Worm (Caenorhabditis elegans) whole organism, L4 larva: ENCODE measurements around the gene nhr-133.

ENCODE experiments used
- F10B5.3 ChIP-seq: sonication (generic microtip); optimal IDR thresholded peaks from 2 replicates; lab custom pipeline; 2016; ENCODE audit warnings: mild to moderate bottlenecking, missing genetic modification characterization, missing compliant biosample characterization
- F26F4.8 ChIP-seq: fragments of 200-800 bp; sonication (Bioruptor generic); conservative IDR thresholded peaks from 2 replicates; pipeline ENCODE4 v1.3.6; 2022; ENCODE audit warnings: missing genetic modification characterization, missing compliant biosample characterization
- F49E8.2 ChIP-seq: sonication (generic microtip); optimal IDR thresholded peaks from 2 replicates; lab custom pipeline; 2016; ENCODE audit warnings: missing compliant biosample characterization, mild to moderate bottlenecking, missing genetic modification characterization, borderline replicate concordance
- T20F7.1 ChIP-seq: fragments of 200-800 bp; sonication (Bioruptor generic); optimal IDR thresholded peaks from 2 replicates; lab custom pipeline; 2018; ENCODE audit warnings: mild to moderate bottlenecking, missing genetic modification characterization, missing compliant biosample characterization
- Y105C5A.15 ChIP-seq: fragments of 200-800 bp; sonication (Bioruptor generic); IDR thresholded peaks from 2 replicates; pipeline ENCODE4 v1.3.6; 2022; ENCODE audit warnings: missing genetic modification characterization, missing compliant biosample characterization
- Y48G9A.11 ChIP-seq: fragments of 200-800 bp; sonication (Bioruptor generic); IDR thresholded peaks from 2 replicates; pipeline ENCODE4 v1.3.6; 2022; ENCODE audit warnings: missing genetic modification reagents, missing genetic modification characterization, missing compliant biosample characterization
- Y75B8A.6 ChIP-seq: fragments of 200-800 bp; sonication (Bioruptor generic); IDR thresholded peaks from 2 replicates; pipeline ENCODE4 v1.3.6; 2022; ENCODE audit warnings: missing genetic modification reagents, missing genetic modification characterization, missing compliant biosample characterization
- ZK546.5 ChIP-seq, 2 experiments: sonication (generic microtip); optimal IDR thresholded peaks; 2 replicates each; lab custom pipeline; 2017; ENCODE audit warnings: missing biosample characterization in 2 of 2, missing genetic modification characterization in 2 of 2
- ama-1 ChIP-seq: fragments of 150-350 bp; optimal IDR thresholded peaks from 2 replicates; lab custom pipeline; 2014; ENCODE audit warnings: inconsistent platforms, mixed read lengths
- ceh-32 ChIP-seq: sonication (generic microtip); optimal IDR thresholded peaks from 2 replicates; lab custom pipeline; 2016; ENCODE audit warnings: mild to moderate bottlenecking, missing genetic modification characterization, missing compliant biosample characterization; ENCODE audit not compliant: poor library complexity
- ceh-44 ChIP-seq: fragments of 200-800 bp; sonication (Bioruptor generic); IDR thresholded peaks from 2 replicates; pipeline ENCODE4 v1.3.6; 2022; ENCODE audit warnings: missing genetic modification reagents, missing genetic modification characterization, missing compliant biosample characterization
- ceh-82 ChIP-seq: sonication (generic microtip); optimal IDR thresholded peaks from 2 replicates; lab custom pipeline; 2017; ENCODE audit warnings: missing biosample characterization, missing genetic modification characterization
- daf-16 ChIP-seq, 3 experiments: sonication (generic microtip); optimal IDR thresholded peaks; 2 replicates each; lab custom pipeline; 2016 to 2017; ENCODE audit warnings: missing genetic modification characterization in 3 of 3, missing genetic modification reagents in 3 of 3, mild to moderate bottlenecking in 2 of 3, missing compliant biosample characterization in 2 of 3, missing biosample characterization in 1 of 3, moderate library complexity in 1 of 3
- daf-8 ChIP-seq: fragments of 200-800 bp; sonication (Bioruptor generic); IDR thresholded peaks from 2 replicates; pipeline ENCODE4 v1.3.6; 2022; ENCODE audit warnings: missing genetic modification characterization, missing compliant biosample characterization
- dmd-6 ChIP-seq: fragments of 200-800 bp; sonication (Bioruptor generic); IDR thresholded peaks from 2 replicates; pipeline ENCODE4 v1.3.6; 2022; ENCODE audit warnings: missing genetic modification reagents, missing genetic modification characterization, missing compliant biosample characterization
- dpl-1 ChIP-seq: fragments of 150-350 bp; optimal IDR thresholded peaks from 2 replicates; lab custom pipeline; 2014; ENCODE audit warnings: missing biosample characterization, missing genetic modification reagents, missing genetic modification characterization
- dve-1 ChIP-seq: sonication (generic microtip); optimal IDR thresholded peaks from 2 replicates; lab custom pipeline; 2017; ENCODE audit warnings: antibody characterized with exemption, mild to moderate bottlenecking, missing genetic modification characterization, missing compliant biosample characterization; ENCODE audit not compliant: insufficient read depth
- egl-27 ChIP-seq: sonication (generic microtip); optimal IDR thresholded peaks from 3 replicates; lab custom pipeline; 2017; ENCODE audit warnings: missing biosample characterization, missing genetic modification reagents, missing genetic modification characterization
- egl-43 ChIP-seq: fragments of 200-800 bp; sonication (Bioruptor generic); IDR thresholded peaks from 2 replicates; pipeline ENCODE4 v1.3.6; 2022; ENCODE audit warnings: missing genetic modification reagents, missing genetic modification characterization, missing compliant biosample characterization
- fkh-10 ChIP-seq: fragments of 150-350 bp; optimal IDR thresholded peaks from 2 replicates; lab custom pipeline; 2014; ENCODE audit warnings: missing biosample characterization, missing genetic modification reagents, missing genetic modification characterization
- fos-1 ChIP-seq: fragments of 150-350 bp; optimal IDR thresholded peaks from 2 replicates; lab custom pipeline; 2014; ENCODE audit warnings: missing biosample characterization, missing genetic modification characterization
- hlh-11 ChIP-seq: fragments of 200-800 bp; sonication (Bioruptor generic); optimal IDR thresholded peaks from 2 replicates; lab custom pipeline; 2018; ENCODE audit warnings: mild to moderate bottlenecking, missing genetic modification characterization, missing compliant biosample characterization
- hlh-30 ChIP-seq: sonication (generic microtip); optimal IDR thresholded peaks from 2 replicates; lab custom pipeline; 2017; ENCODE audit warnings: antibody characterized with exemption, mild to moderate bottlenecking, missing genetic modification characterization, missing compliant biosample characterization; ENCODE audit not compliant: insufficient read depth
- jun-1 ChIP-seq: fragments of 150-350 bp; optimal IDR thresholded peaks from 2 replicates; lab custom pipeline; 2014; ENCODE audit warnings: missing biosample characterization, missing genetic modification reagents, missing genetic modification characterization
- lim-7 ChIP-seq: fragments of 200-800 bp; sonication (Bioruptor generic); IDR thresholded peaks from 2 replicates; pipeline ENCODE4 v1.3.6; 2022; ENCODE audit warnings: missing genetic modification characterization, missing compliant biosample characterization
- madf-5 ChIP-seq, 2 experiments: fragments of 200-800 bp; sonication (Bioruptor generic); IDR thresholded peaks; 2 replicates each; pipeline ENCODE4 v1.3.6; 2022; ENCODE audit warnings: missing compliant biosample characterization in 2 of 2, missing genetic modification characterization in 2 of 2
- mdt-29 ChIP-seq: fragments of 200-800 bp; sonication (Bioruptor generic); IDR thresholded peaks from 2 replicates; pipeline ENCODE4 v1.3.6; 2022; ENCODE audit warnings: missing genetic modification reagents, missing genetic modification characterization, missing compliant biosample characterization
- mep-1 ChIP-seq: fragments of 150-350 bp; sonication (generic microtip); optimal IDR thresholded peaks from 3 replicates; lab custom pipeline; 2014; ENCODE audit warnings: missing biosample characterization, missing genetic modification characterization
- mes-2 ChIP-seq: sonication (generic microtip); optimal IDR thresholded peaks from 2 replicates; lab custom pipeline; 2016; ENCODE audit warnings: missing genotype, mild to moderate bottlenecking, missing genetic modification characterization, missing compliant biosample characterization; ENCODE audit not compliant: poor library complexity, severe bottlenecking
- nhr-102 ChIP-seq: sonication (generic microtip); optimal IDR thresholded peaks from 2 replicates; lab custom pipeline; 2016; ENCODE audit warnings: mild to moderate bottlenecking, missing genetic modification characterization, moderate library complexity, missing compliant biosample characterization
- nhr-237 ChIP-seq: sonication (generic microtip); optimal IDR thresholded peaks from 2 replicates; lab custom pipeline; 2017; ENCODE audit warnings: missing biosample characterization, missing genetic modification characterization
- nhr-28 ChIP-seq: fragments of 150-350 bp; optimal IDR thresholded peaks from 2 replicates; lab custom pipeline; 2014; ENCODE audit warnings: missing biosample characterization, missing genetic modification characterization
- nhr-41 ChIP-seq: fragments of 200-800 bp; sonication (Bioruptor generic); IDR thresholded peaks from 2 replicates; pipeline ENCODE4 v1.3.6; 2022; ENCODE audit warnings: missing genetic modification reagents, missing genetic modification characterization, missing compliant biosample characterization
- nhr-42 ChIP-seq: fragments of 200-800 bp; sonication (Bioruptor generic); IDR thresholded peaks from 2 replicates; pipeline ENCODE4 v1.3.6; 2022; ENCODE audit warnings: missing genetic modification characterization, missing compliant biosample characterization
- nhr-77 ChIP-seq: fragments of 150-350 bp; optimal IDR thresholded peaks from 2 replicates; lab custom pipeline; 2014; ENCODE audit warnings: missing biosample characterization, missing genetic modification characterization
- pqm-1 ChIP-seq: sonication (generic microtip); optimal IDR thresholded peaks from 2 replicates; lab custom pipeline; 2017; ENCODE audit warnings: missing biosample characterization, missing genetic modification characterization
- saeg-2 ChIP-seq: fragments of 200-800 bp; sonication (Bioruptor generic); IDR thresholded peaks from 2 replicates; pipeline ENCODE4 v1.3.6; 2022; ENCODE audit warnings: missing genetic modification reagents, missing genetic modification characterization, missing compliant biosample characterization
- snpc-1.2 ChIP-seq: fragments of 200-800 bp; sonication (Bioruptor generic); IDR thresholded peaks from 2 replicates; pipeline ENCODE4 v1.3.6; 2022; ENCODE audit warnings: missing genetic modification reagents, missing genetic modification characterization, missing compliant biosample characterization
- snpc-4 ChIP-seq: fragments of 150-350 bp; optimal IDR thresholded peaks from 2 replicates; lab custom pipeline; 2014; ENCODE audit warnings: missing biosample characterization, missing genetic modification characterization
- unc-39 ChIP-seq: sonication (generic microtip); optimal IDR thresholded peaks from 2 replicates; lab custom pipeline; 2017; ENCODE audit warnings: missing biosample characterization, missing genetic modification characterization
- unc-62 ChIP-seq, 3 experiments: fragments of 150-350 bp in 1 of 3; sonication (generic microtip); optimal IDR thresholded peaks in 2 of 3; peaks in 1 of 3; 1 replicate in 1 of 3; 2 replicates in 2 of 3; lab custom pipeline; 2014 to 2017; ENCODE audit warnings: missing biosample characterization in 3 of 3, missing genetic modification characterization in 3 of 3, missing genetic modification reagents in 3 of 3, missing genotype in 1 of 3
- vab-7 ChIP-seq: fragments of 200-800 bp; sonication (Bioruptor generic); IDR thresholded peaks from 2 replicates; pipeline ENCODE4 v1.3.6; 2022; ENCODE audit warnings: missing genetic modification reagents, missing genetic modification characterization, missing compliant biosample characterization
- zip-11 ChIP-seq: fragments of 200-800 bp; sonication (Bioruptor generic); IDR thresholded peaks from 2 replicates; pipeline ENCODE4 v1.3.6; 2022; ENCODE audit warnings: missing genetic modification characterization, missing compliant biosample characterization
- zip-2 ChIP-seq: fragments of 150-350 bp; optimal IDR thresholded peaks from 2 replicates; lab custom pipeline; 2014; ENCODE audit warnings: missing biosample characterization, missing genetic modification characterization
- ztf-7 ChIP-seq: fragments of 150-350 bp; optimal IDR thresholded peaks from 2 replicates; lab custom pipeline; 2014; ENCODE audit warnings: missing biosample characterization, missing genetic modification characterization

Gene nhr-133

DNA sequence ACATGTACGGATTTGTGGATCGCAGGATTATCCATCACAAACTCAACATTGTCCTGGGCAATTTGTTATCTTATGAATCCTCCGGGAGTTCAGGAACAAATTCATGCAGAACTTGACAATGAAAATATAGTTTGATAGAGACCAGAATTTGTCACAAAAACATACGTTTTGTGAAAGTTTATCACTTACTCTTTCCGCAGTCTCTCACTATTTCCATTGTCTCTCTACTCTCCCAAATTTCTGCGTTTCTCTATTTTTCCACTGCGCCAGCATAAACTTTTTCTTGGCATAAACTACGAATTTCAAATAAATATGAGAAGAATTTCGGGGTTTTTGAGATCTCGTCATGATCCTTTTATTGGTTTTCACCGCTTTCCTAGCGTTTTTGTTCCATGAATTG is 30.7 kb upstream of the nhr-133 start, which contains the start of gene cyp-33C3:
Gene cyp-33C3 (plus strand): TSS at position 149 of the 400 bp plus-strand sequence.
- TF ChIP-seq T20F7.1 (GFP tag; lab: Kevin White, UChicago) = no peak
- TF ChIP-seq zip-2 (tag; lab: Kevin White, UChicago) = no peak
- TF ChIP-seq ama-1 = no peak
- TF ChIP-seq daf-16 (GFP tag; optimal IDR thresholded peaks at IDR 0.05; lab: Kevin White, UChicago) = no peak
- peak; percentile 9 for TF ChIP-seq daf-16 (tag; optimal IDR thresholded peaks at IDR 0.05; lab: Kevin White, UChicago)
- no peak for TF ChIP-seq ceh-44 (GFP tag; lab: Robert Waterston, UW)
- peak; percentile 84 for TF ChIP-seq nhr-28
- peak; percentile 28; the same call in 1 of the 2 replicates for TF ChIP-seq dmd-6
- no peak for TF ChIP-seq nhr-237
- TF ChIP-seq daf-8 (GFP tag; lab: Robert Waterston, UW) = no peak
- TF ChIP-seq ZK546.5 (tag; optimal IDR thresholded peaks at IDR 0.05; lab: Kevin White, UChicago) = no peak
- no peak for TF ChIP-seq unc-39
- TF ChIP-seq F10B5.3 (tag; lab: Kevin White, UChicago) = no peak
- no peak for TF ChIP-seq fkh-10 (GFP tag; lab: Kevin White, UChicago)
- TF ChIP-seq mep-1 (tag; lab: Kevin White, UChicago) = no peak
- TF ChIP-seq zip-11 = no peak
- no peak for TF ChIP-seq ceh-82 (tag; lab: Kevin White, UChicago)
- no peak for TF ChIP-seq jun-1 (tag; lab: Kevin White, UChicago)
- TF ChIP-seq nhr-41 (GFP tag; lab: Robert Waterston, UW) = no peak
- TF ChIP-seq saeg-2 = no peak
- TF ChIP-seq Y48G9A.11 (GFP tag; lab: Robert Waterston, UW) = no peak
- TF ChIP-seq snpc-4 (tag; lab: Kevin White, UChicago) = no peak
- no peak for TF ChIP-seq nhr-42 (GFP tag; lab: Robert Waterston, UW)
- TF ChIP-seq fos-1 (tag; lab: Kevin White, UChicago) = no peak
- TF ChIP-seq Y105C5A.15 (GFP tag; lab: Robert Waterston, UW) = no peak
- TF ChIP-seq F49E8.2 = no peak
- no peak for TF ChIP-seq vab-7 (GFP tag; lab: Robert Waterston, UW)

DNA sequence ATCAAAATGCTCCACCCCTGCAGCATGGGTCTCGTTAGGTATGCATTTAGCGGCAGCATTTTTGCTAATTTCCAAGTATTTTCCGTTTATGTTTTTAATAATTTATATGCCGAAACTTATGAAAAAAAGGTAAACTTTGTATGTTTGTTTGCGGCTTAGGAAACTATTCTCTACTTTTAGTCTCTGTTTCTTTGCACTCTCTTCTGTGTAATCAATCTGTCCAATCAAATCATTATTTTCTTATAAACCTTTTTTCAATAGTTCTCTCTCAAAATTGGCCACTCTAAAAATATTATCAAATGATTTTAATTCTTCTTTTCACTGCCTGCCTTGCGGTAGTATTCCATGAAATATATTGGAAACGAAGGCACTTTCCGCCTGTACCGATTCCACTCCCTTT is 26.1 kb upstream of the nhr-133 start:
- TF ChIP-seq daf-16 (GFP tag; optimal IDR thresholded peaks at IDR 0.05; lab: Kevin White, UChicago) = no peak
- peak; percentile 37 for TF ChIP-seq daf-16 (tag; optimal IDR thresholded peaks at IDR 0.05; lab: Kevin White, UChicago)
- peak; percentile 28 for TF ChIP-seq nhr-28
- no peak for TF ChIP-seq Y75B8A.6 (GFP tag; lab: Robert Waterston, UW)
- peak; percentile 14 for TF ChIP-seq dve-1 (tag; lab: Kevin White, UChicago)
- peak in 1 of 2 experiments; percentile 28 for TF ChIP-seq unc-62 (GFP tag; optimal IDR thresholded peaks at IDR 0.05 in 1 of 2; lab: Kevin White, UChicago)
- TF ChIP-seq unc-62 (tag; optimal IDR thresholded peaks at IDR 0.05; lab: Kevin White, UChicago) = no peak

DNA sequence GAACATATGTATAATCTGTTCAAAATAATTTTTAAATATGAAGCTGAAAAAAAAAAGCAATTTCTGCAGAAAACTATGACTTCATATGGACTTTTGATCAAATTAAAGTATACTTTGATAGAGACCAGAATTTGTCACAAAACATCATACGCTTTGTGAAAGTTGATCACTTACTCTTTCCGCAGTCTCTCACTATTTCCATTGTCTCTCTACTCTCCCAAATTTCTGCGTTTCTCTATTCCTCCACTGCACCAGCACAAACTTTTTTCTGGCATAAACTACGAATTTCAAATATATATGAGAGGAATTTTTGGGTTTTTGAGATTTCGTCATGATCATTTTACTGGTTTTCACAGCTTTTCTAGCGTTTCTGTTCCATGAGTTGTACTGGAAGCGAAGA is 23.9 kb upstream of the nhr-133 start, which contains the start of gene cyp-33C4:
Gene cyp-33C4 (plus strand): TSS at position 293 of the 400 bp plus-strand sequence.
- TF ChIP-seq madf-5 (GFP tag; IDR thresholded peaks at IDR 0.05; lab: Robert Waterston, UW) = no peak
- TF ChIP-seq Y48G9A.11 (GFP tag; lab: Robert Waterston, UW) = no peak
- no peak for TF ChIP-seq mes-2
- peak; percentile 75 for TF ChIP-seq dmd-6
- TF ChIP-seq lim-7 (GFP tag; lab: Robert Waterston, UW) = no peak
- TF ChIP-seq daf-16 (GFP tag; optimal IDR thresholded peaks at IDR 0.05; lab: Kevin White, UChicago) = no peak
- TF ChIP-seq daf-16 (tag; optimal IDR thresholded peaks at IDR 0.05; lab: Kevin White, UChicago) = peak; percentile 10
- TF ChIP-seq dpl-1 = no peak
- TF ChIP-seq ztf-7 (tag; lab: Kevin White, UChicago) = no peak
- TF ChIP-seq dve-1 (tag; lab: Kevin White, UChicago) = peak; percentile 34
- no peak for TF ChIP-seq ceh-44 (GFP tag; lab: Robert Waterston, UW)
- TF ChIP-seq pqm-1 (tag; lab: Kevin White, UChicago) = peak; percentile 5
- peak; percentile 19 for TF ChIP-seq mep-1 (tag; lab: Kevin White, UChicago)
- TF ChIP-seq nhr-28 = peak; percentile 91
- TF ChIP-seq unc-62 (GFP tag; optimal IDR thresholded peaks at IDR 0.05 in 1 of 2; lab: Kevin White, UChicago) = peak in 1 of 2 experiments; percentile 35
- no peak for TF ChIP-seq unc-62 (tag; optimal IDR thresholded peaks at IDR 0.05; lab: Kevin White, UChicago)
- no peak for TF ChIP-seq ceh-32 (tag; lab: Kevin White, UChicago)
- no peak for TF ChIP-seq snpc-1.2 (GFP tag; lab: Robert Waterston, UW)
- no peak for TF ChIP-seq mdt-29
- TF ChIP-seq hlh-30 (tag; lab: Kevin White, UChicago) = peak; percentile 32
- peak; percentile 8 for TF ChIP-seq nhr-102 (tag; lab: Kevin White, UChicago)
- no peak for TF ChIP-seq F10B5.3 (tag; lab: Kevin White, UChicago)
- TF ChIP-seq hlh-11 = peak; percentile 52
- TF ChIP-seq egl-43 (GFP tag; lab: Robert Waterston, UW) = no peak
- no peak for TF ChIP-seq F26F4.8
- TF ChIP-seq nhr-77 (tag; lab: Kevin White, UChicago) = peak; percentile 14
- TF ChIP-seq egl-27 (tag; lab: Kevin White, UChicago) = no peak
